Worm (Caenorhabditis elegans) whole organism, L4/young adult: ENCODE data around the gene pho-12.

ENCODE experiments used
- W03F9.2 ChIP-seq: fragments of 150-350 bp; optimal IDR thresholded peaks from 2 replicates; lab custom pipeline; 2014; ENCODE audit warnings: missing biosample characterization, missing genetic modification characterization
- dao-5 ChIP-seq: sonication (generic microtip); optimal IDR thresholded peaks from 2 replicates; lab custom pipeline; 2016; ENCODE audit warnings: missing genotype, missing genetic modification characterization, moderate library complexity, missing compliant biosample characterization
- him-1 ChIP-seq: sonication (generic microtip); optimal IDR thresholded peaks from 2 replicates; lab custom pipeline; 2016; ENCODE audit warnings: missing genotype, missing genetic modification reagents, missing genetic modification characterization, missing compliant biosample characterization

Gene pho-12

ce11 chrII:5049865-5050342 lies 10.7 kb downstream of the pho-12 start, which contains the start of gene F33G12.6:
Gene F33G12.6 (plus strand): TSS chrII:5049915.
- TF ChIP-seq him-1: no peak
- TF ChIP-seq dao-5 (tag; lab: Kevin White, UChicago): no peak
- no peak for TF ChIP-seq W03F9.2 (tag; lab: Kevin White, UChicago)

ce11 chrII:5049249-5049648 lies 11.4 kb downstream of the pho-12 start:
- TF ChIP-seq him-1: no peak

ce11 chrII:5048185-5048795 lies 12.3 kb downstream of the pho-12 start:
- no peak for TF ChIP-seq dao-5 (tag; lab: Kevin White, UChicago)
- TF ChIP-seq him-1: no peak
- TF ChIP-seq W03F9.2 (tag; lab: Kevin White, UChicago): no peak

- no peak for TF ChIP-seq dao-5 (tag; lab: Kevin White, UChicago)
- no peak for TF ChIP-seq him-1
- no peak for TF ChIP-seq W03F9.2 (tag; lab: Kevin White, UChicago)
Observed at ce11 chrII:5047279-5047678, 13.3 kb downstream of the pho-12 start.

ce11 chrII:5046209-5047200 lies 14.1 kb downstream of the pho-12 start:
- no peak for TF ChIP-seq dao-5 (tag; lab: Kevin White, UChicago)

ce11 chrII:5042381-5042930 lies 18.2 kb downstream of the pho-12 start:
- no peak for TF ChIP-seq dao-5 (tag; lab: Kevin White, UChicago)
- TF ChIP-seq W03F9.2 (tag; lab: Kevin White, UChicago): no peak

ce11 chrII:5040631-5041156 lies 19.9 kb downstream of the pho-12 start, which contains the start of gene F33G12.7:
Gene F33G12.7 (minus strand): TSS chrII:5040681.
- no peak for TF ChIP-seq him-1

- TF ChIP-seq dao-5 (tag; lab: Kevin White, UChicago) (no peak), him-1 (no peak), W03F9.2 (tag; lab: Kevin White, UChicago) (no peak)
Observed at ce11 chrII:5039912-5040311, 20.7 kb downstream of the pho-12 start, which contains the start of gene golg-2. Gene golg-2 (minus strand): TSS chrII:5040091.

- TF ChIP-seq dao-5 (tag; lab: Kevin White, UChicago): no peak
- no peak for TF ChIP-seq W03F9.2 (tag; lab: Kevin White, UChicago)
- TF ChIP-seq him-1: no peak
Observed at ce11 chrII:5036128-5036527, 24.5 kb downstream of the pho-12 start, which contains the start of gene lrr-1. Gene lrr-1 (minus strand): TSS chrII:5036439.

ce11 chrII:5033935-5034334 lies 26.7 kb downstream of the pho-12 start, which contains the start of gene F33G12.3:
Gene F33G12.3 (minus strand): TSS chrII:5034035.
- TF ChIP-seq him-1: no peak
- TF ChIP-seq dao-5 (tag; lab: Kevin White, UChicago): no peak
- TF ChIP-seq W03F9.2 (tag; lab: Kevin White, UChicago): no peak

ce11 chrII:5032669-5033068 lies 27.9 kb downstream of the pho-12 start:
- no peak for TF ChIP-seq W03F9.2 (tag; lab: Kevin White, UChicago)
- TF ChIP-seq him-1: peak; percentile 54
- peak; percentile 59 for TF ChIP-seq dao-5 (tag; lab: Kevin White, UChicago)

ce11 chrII:5031612-5032011 lies 29.0 kb downstream of the pho-12 start, which contains the start of gene wdr-83:
Gene wdr-83 (minus strand): TSS chrII:5031712.
- no peak for TF ChIP-seq him-1
- TF ChIP-seq W03F9.2 (tag; lab: Kevin White, UChicago): no peak
- TF ChIP-seq dao-5 (tag; lab: Kevin White, UChicago): no peak

ce11 chrII:5027952-5028351 lies 32.7 kb downstream of the pho-12 start:
- TF ChIP-seq dao-5 (tag; lab: Kevin White, UChicago) (no peak), him-1 (no peak), W03F9.2 (tag; lab: Kevin White, UChicago) (no peak)
